Fruit fly (Drosophila melanogaster) whole organism, embryonic: ENCODE measurements around the gene Trs20.
A peak's percentile ranks its signal among the peaks of the same experiment; 100 is the strongest.

Experiments
- Adf1 ChIP-seq: fragments of 200-800 bp; sonication (Bioruptor generic); IDR thresholded peaks from 2 replicates; pipeline ENCODE4 v1.3.6; 2022; ENCODE audit warnings: missing biosample characterization, missing genetic modification characterization
- Antp ChIP-seq: fragments of 200-800 bp; sonication (Bioruptor generic); optimal IDR thresholded peaks from 3 replicates; lab custom pipeline; 2016; ENCODE audit warnings: missing biosample characterization, missing genetic modification characterization
- Bdp1 ChIP-seq: fragments of 200-800 bp; sonication (Bioruptor generic); optimal IDR thresholded peaks from 3 replicates; lab custom pipeline; 2016; ENCODE audit warnings: missing biosample characterization, missing genetic modification characterization
- Bgb ChIP-seq: fragments of 200-800 bp; sonication (Bioruptor generic); IDR thresholded peaks from 2 replicates; pipeline ENCODE4 v1.3.6; 2022; ENCODE audit warnings: missing biosample characterization, missing genetic modification characterization; ENCODE audit not compliant: partially characterized antibody
- CG10267 ChIP-seq: fragments of 200-800 bp; sonication (Bioruptor generic); optimal IDR thresholded peaks from 2 replicates; lab custom pipeline; 2018; ENCODE audit warnings: missing biosample characterization, mild to moderate bottlenecking, missing genetic modification characterization, moderate library complexity
- CG11093 ChIP-seq: fragments of 200-800 bp; sonication (Bioruptor generic); IDR thresholded peaks from 3 replicates; pipeline ENCODE4 v1.3.6; 2022; ENCODE audit warnings: missing biosample characterization, missing genetic modification characterization
- CG13123 ChIP-seq: fragments of 200-800 bp; sonication (Bioruptor generic); optimal IDR thresholded peaks from 2 replicates; lab custom pipeline; 2016; ENCODE audit warnings: missing biosample characterization, missing genetic modification characterization
- CG16779 ChIP-seq: fragments of 200-800 bp; sonication (Bioruptor generic); IDR thresholded peaks from 2 replicates; pipeline ENCODE4 v1.3.6; 2022; ENCODE audit warnings: missing biosample characterization, missing genetic modification characterization
- CG17612 ChIP-seq: fragments of 200-800 bp; sonication (Bioruptor generic); IDR thresholded peaks from 2 replicates; pipeline ENCODE4 v1.3.6; 2022; ENCODE audit warnings: missing biosample characterization, missing genetic modification characterization
- CG2116 ChIP-seq: fragments of 200-800 bp; sonication (Bioruptor generic); optimal IDR thresholded peaks from 3 replicates; lab custom pipeline; 2018; ENCODE audit warnings: missing biosample characterization, mild to moderate bottlenecking, missing genetic modification characterization
- CG2875 ChIP-seq: fragments of 200-800 bp; sonication (Bioruptor generic); optimal IDR thresholded peaks from 2 replicates; lab custom pipeline; 2017; ENCODE audit warnings: missing biosample characterization, mild to moderate bottlenecking, missing genetic modification characterization, missing genetic modification reagents
- CG30431 ChIP-seq: fragments of 200-800 bp; sonication (Bioruptor generic); optimal IDR thresholded peaks from 2 replicates; lab custom pipeline; 2017; ENCODE audit warnings: missing biosample characterization, missing genetic modification characterization
- CG3281 ChIP-seq: fragments of 200-800 bp; sonication (Bioruptor generic); optimal IDR thresholded peaks from 3 replicates; lab custom pipeline; 2017; ENCODE audit warnings: missing biosample characterization, mild to moderate bottlenecking, missing genetic modification characterization
- CG34376 ChIP-seq: fragments of 200-800 bp; sonication (Bioruptor generic); optimal IDR thresholded peaks from 2 replicates; lab custom pipeline; 2018; ENCODE audit warnings: missing biosample characterization, mild to moderate bottlenecking, missing genetic modification characterization
- CG3838 ChIP-seq: fragments of 200-800 bp; sonication (Bioruptor generic); optimal IDR thresholded peaks from 3 replicates; lab custom pipeline; 2016; ENCODE audit warnings: missing biosample characterization, missing genetic modification characterization
- CG4854 ChIP-seq: fragments of 200-800 bp; sonication (Bioruptor generic); optimal IDR thresholded peaks from 2 replicates; lab custom pipeline; 2016; ENCODE audit warnings: missing biosample characterization, missing genetic modification characterization, inconsistent platforms
- CG6854 ChIP-seq: fragments of 200-800 bp; sonication (Bioruptor generic); optimal IDR thresholded peaks from 3 replicates; lab custom pipeline; 2017; ENCODE audit warnings: missing biosample characterization, mild to moderate bottlenecking, missing genetic modification characterization
- CG7963 ChIP-seq: fragments of 200-800 bp; sonication (Bioruptor generic); IDR thresholded peaks from 3 replicates; pipeline ENCODE4 v1.3.6; 2022; ENCODE audit warnings: missing biosample characterization, missing genetic modification characterization; ENCODE audit not compliant: partially characterized antibody
- CG8924 ChIP-seq: fragments of 200-800 bp; optimal IDR thresholded peaks from 3 replicates; lab custom pipeline; 2019; ENCODE audit warnings: missing biosample characterization, mild to moderate bottlenecking, missing genetic modification characterization, moderate library complexity
- D19A ChIP-seq: fragments of 200-800 bp; optimal IDR thresholded peaks from 3 replicates; lab custom pipeline; 2019; ENCODE audit warnings: missing biosample characterization, mild to moderate bottlenecking, missing genetic modification characterization, moderate library complexity
- Deaf1 ChIP-seq: fragments of 200-800 bp; optimal IDR thresholded peaks from 3 replicates; lab custom pipeline; 2019; ENCODE audit warnings: missing biosample characterization, mild to moderate bottlenecking, missing genetic modification characterization, moderate library complexity
- Dp ChIP-seq: fragments of 200-800 bp; sonication (Bioruptor generic); optimal IDR thresholded peaks from 2 replicates; lab custom pipeline; 2018; ENCODE audit warnings: missing biosample characterization, mild to moderate bottlenecking, missing genetic modification characterization, moderate library complexity
- Fer3 ChIP-seq: fragments of 200-800 bp; sonication (Bioruptor generic); optimal IDR thresholded peaks from 2 replicates; lab custom pipeline; 2018; ENCODE audit warnings: missing biosample characterization, mild to moderate bottlenecking, missing genetic modification characterization, moderate library complexity
- Gsc ChIP-seq: fragments of 200-800 bp; sonication (Bioruptor generic); IDR thresholded peaks from 2 replicates; pipeline ENCODE4 v1.3.6; 2022; ENCODE audit warnings: missing biosample characterization, missing genetic modification characterization
- HLH54F ChIP-seq: fragments of 200-800 bp; sonication (Bioruptor generic); optimal IDR thresholded peaks from 3 replicates; lab custom pipeline; 2016; ENCODE audit warnings: missing biosample characterization, missing genetic modification characterization
- HmgD ChIP-seq: fragments of 200-800 bp; sonication (Bioruptor generic); optimal IDR thresholded peaks from 3 replicates; lab custom pipeline; 2016; ENCODE audit warnings: missing biosample characterization, missing genetic modification characterization
- HmgZ ChIP-seq: fragments of 200-800 bp; sonication (Bioruptor generic); optimal IDR thresholded peaks from 2 replicates; lab custom pipeline; 2018; ENCODE audit warnings: missing biosample characterization, mild to moderate bottlenecking, missing genetic modification characterization
- MBD-R2 ChIP-seq: fragments of 200-800 bp; sonication (Bioruptor generic); IDR thresholded peaks from 2 replicates; pipeline ENCODE4 v1.3.6; 2022; ENCODE audit warnings: missing biosample characterization, missing genetic modification characterization
- Mad ChIP-seq: fragments of 200-800 bp; sonication (Bioruptor generic); optimal IDR thresholded peaks from 2 replicates; lab custom pipeline; 2016; ENCODE audit warnings: missing biosample characterization, missing genetic modification characterization
- Max ChIP-seq: fragments of 200-800 bp; sonication (Bioruptor generic); optimal IDR thresholded peaks from 2 replicates; lab custom pipeline; 2016; ENCODE audit warnings: missing biosample characterization, mild to moderate bottlenecking, missing genetic modification characterization
- NC2α ChIP-seq: fragments of 200-800 bp; sonication (Bioruptor generic); optimal IDR thresholded peaks from 2 replicates; lab custom pipeline; 2016; ENCODE audit warnings: missing biosample characterization, missing genetic modification characterization
- NFAT ChIP-seq: fragments of 200-800 bp; sonication (Bioruptor generic); IDR thresholded peaks from 2 replicates; pipeline ENCODE4 v1.3.6; 2022; ENCODE audit warnings: missing biosample characterization, missing genetic modification characterization
- Six4 ChIP-seq: fragments of 200-800 bp; sonication (Bioruptor generic); optimal IDR thresholded peaks from 2 replicates; lab custom pipeline; 2016; ENCODE audit warnings: missing biosample characterization, missing genetic modification characterization
- az2 ChIP-seq: fragments of 200-800 bp; sonication (Bioruptor generic); optimal IDR thresholded peaks from 3 replicates; lab custom pipeline; 2016; ENCODE audit warnings: missing biosample characterization, missing genetic modification characterization
- br ChIP-seq: fragments of >200 bp; optimal IDR thresholded peaks from 2 replicates; lab custom pipeline; 2017
- cato ChIP-seq: fragments of 200-800 bp; sonication (Bioruptor generic); optimal IDR thresholded peaks from 2 replicates; lab custom pipeline; 2016; ENCODE audit warnings: missing biosample characterization, missing genetic modification characterization, borderline replicate concordance
- crc ChIP-seq: fragments of 200-800 bp; sonication (Bioruptor generic); optimal IDR thresholded peaks from 2 replicates; lab custom pipeline; 2016; ENCODE audit warnings: missing biosample characterization, missing genetic modification characterization
- cwo ChIP-seq: fragments of 200-800 bp; sonication (Bioruptor generic); optimal IDR thresholded peaks from 3 replicates; lab custom pipeline; 2017; ENCODE audit warnings: missing biosample characterization, missing genetic modification characterization, mild to moderate bottlenecking, moderate library complexity, missing genetic modification reagents
- en ChIP-seq: fragments of 200-800 bp; sonication (Bioruptor generic); optimal IDR thresholded peaks from 2 replicates; lab custom pipeline; 2016; ENCODE audit warnings: missing biosample characterization, missing genetic modification characterization
- eve ChIP-seq, 2 experiments: fragments of >200 bp; optimal IDR thresholded peaks; 2 replicates each; lab custom pipeline; 2017; ENCODE audit warnings: missing biosample characterization in 2 of 2, missing genetic modification characterization in 2 of 2
- gcm ChIP-seq: fragments of 200-800 bp; sonication (Bioruptor generic); optimal IDR thresholded peaks from 2 replicates; lab custom pipeline; 2019; ENCODE audit warnings: missing biosample characterization, mild to moderate bottlenecking, missing genetic modification characterization, moderate library complexity
- gcm2 ChIP-seq: fragments of 200-800 bp; sonication (Bioruptor generic); optimal IDR thresholded peaks from 2 replicates; lab custom pipeline; 2016; ENCODE audit warnings: missing biosample characterization, missing genetic modification characterization
- hth ChIP-seq: fragments of >200 bp; optimal IDR thresholded peaks from 2 replicates; lab custom pipeline; 2017; ENCODE audit warnings: inconsistent platforms
- lbe ChIP-seq: fragments of 200-800 bp; sonication (Bioruptor generic); optimal IDR thresholded peaks from 2 replicates; lab custom pipeline; 2016; ENCODE audit warnings: missing biosample characterization, mild to moderate bottlenecking, missing genetic modification characterization
- nerfin-1 ChIP-seq: fragments of 200-800 bp; sonication (Bioruptor generic); optimal IDR thresholded peaks from 3 replicates; lab custom pipeline; 2019; ENCODE audit warnings: missing biosample characterization, mild to moderate bottlenecking, missing genetic modification characterization, moderate library complexity
- odd ChIP-seq: fragments of 200-800 bp; sonication (Bioruptor generic); optimal IDR thresholded peaks from 2 replicates; lab custom pipeline; 2017; ENCODE audit warnings: missing biosample characterization, mild to moderate bottlenecking, missing genetic modification characterization
- sc ChIP-seq, 3 experiments: fragments of >200 bp in 2 of 3; fragments of 200-800 bp in 1 of 3; sonication (Bioruptor generic) in 1 of 3; optimal IDR thresholded peaks; 2 replicates in 2 of 3; 3 replicates in 1 of 3; lab custom pipeline; 2017; ENCODE audit warnings: mild to moderate bottlenecking in 1 of 3, missing biosample characterization in 1 of 3, missing genetic modification characterization in 1 of 3, missing genetic modification reagents in 1 of 3
- schlank ChIP-seq: fragments of 200-800 bp; sonication (Bioruptor generic); optimal IDR thresholded peaks from 2 replicates; lab custom pipeline; 2018; ENCODE audit warnings: missing biosample characterization, mild to moderate bottlenecking, missing genetic modification characterization
- tna ChIP-seq: fragments of 200-800 bp; sonication (Bioruptor generic); IDR thresholded peaks from 2 replicates; pipeline ENCODE4 v1.3.6; 2022; ENCODE audit warnings: missing biosample characterization, missing genetic modification characterization; ENCODE audit not compliant: partially characterized antibody
- yki ChIP-seq: fragments of >200 bp; optimal IDR thresholded peaks from 3 replicates; lab custom pipeline; 2018

The Trs20 gene

dm6 chr3L:16128481-16128972 lies 2.9 kb downstream of the Trs20 start, which contains the start of gene Pgm1 (continued):
- TF ChIP-seq CG13123 (peak; percentile 73), nerfin-1 (tag; lab: Kevin White, UChicago) (peak; percentile 76), CG6854 (GFP tag; lab: Kevin White, UChicago) (peak; percentile 72), CG3281 (GFP tag; lab: Kevin White, UChicago) (peak; percentile 88), CG8924 (tag; lab: Kevin White, UChicago) (peak; percentile 79)

dm6 chr3L:16121791-16122190 lies 9.6 kb downstream of the Trs20 start, which contains the start of gene Strump:
Gene Strump (plus strand): TSS chr3L:16122002.
- TF ChIP-seq odd (GFP tag; lab: Kevin White, UChicago) (no peak), crc (no peak), CG34376 (GFP tag; lab: Kevin White, UChicago) (no peak), CG30431 (GFP tag; lab: Kevin White, UChicago) (no peak), sc (optimal IDR thresholded peaks at IDR 0.05; lab: Kevin White, UChicago) (no peak), sc (GFP tag; optimal IDR thresholded peaks at IDR 0.05; lab: Kevin White, UChicago) (no peak), Six4 (GFP tag; lab: Kevin White, UChicago) (no peak), CG7963 (GFP tag; lab: Robert Waterston, UW) (no peak), NC2α (GFP tag; lab: Kevin White, UChicago) (no peak), Bdp1 (GFP tag; lab: Kevin White, UChicago) (no peak), tna (GFP tag; lab: Robert Waterston, UW) (no peak), cato (no peak), lbe (GFP tag; lab: Kevin White, UChicago) (peak; percentile 42), MBD-R2 (GFP tag; lab: Robert Waterston, UW) (peak; percentile 68), br (lab: Kevin White, UChicago) (no peak), cwo (GFP tag; lab: Kevin White, UChicago) (no peak), az2 (no peak), CG2116 (GFP tag; lab: Kevin White, UChicago) (peak; percentile 25), hth (lab: Kevin White, UChicago) (no peak), HmgZ (no peak), Mad (GFP tag; lab: Kevin White, UChicago) (no peak), CG3838 (GFP tag; lab: Kevin White, UChicago) (no peak), CG10267 (tag; lab: Kevin White, UChicago) (peak; percentile 39), CG2875 (GFP tag; lab: Kevin White, UChicago) (no peak), Adf1 (GFP tag; lab: Robert Waterston, UW) (no peak), HmgD (no peak), HLH54F (GFP tag; lab: Kevin White, UChicago) (no peak), yki (no peak), en (GFP tag; lab: Kevin White, UChicago) (no peak), Fer3 (no peak), CG17612 (GFP tag; lab: Robert Waterston, UW) (no peak), Max (no peak), Gsc (GFP tag; lab: Robert Waterston, UW) (no peak), Antp (GFP tag; lab: Kevin White, UChicago) (no peak), eve (GFP tag; optimal IDR thresholded peaks at IDR 0.05; lab: Kevin White, UChicago) (no peak), gcm (GFP tag; lab: Kevin White, UChicago) (no peak), Bgb (GFP tag; lab: Robert Waterston, UW) (no peak), Deaf1 (tag; lab: Kevin White, UChicago) (no peak), schlank (tag; lab: Kevin White, UChicago) (no peak), CG4854 (GFP tag; lab: Kevin White, UChicago) (no peak), Dp (peak; percentile 97), D19A (tag; lab: Kevin White, UChicago) (peak; percentile 43), gcm2 (GFP tag; lab: Kevin White, UChicago) (no peak), NFAT (GFP tag; lab: Robert Waterston, UW) (no peak), CG16779 (GFP tag; lab: Robert Waterston, UW) (no peak), CG11093 (GFP tag; lab: Robert Waterston, UW) (no peak)
